Fruit fly (Drosophila melanogaster) whole organism, embryonic: ENCODE data around the gene Cpsf100.
A peak's percentile ranks its signal among the peaks of the same experiment; 100 is the strongest.

Experiments used
- Atf3 ChIP-seq: fragments of 200-800 bp; sonication (Bioruptor generic); optimal IDR thresholded peaks from 3 replicates; lab custom pipeline; 2016; ENCODE audit warnings: missing biosample characterization, missing genetic modification characterization
- CG10147 ChIP-seq: fragments of 200-800 bp; sonication (Bioruptor generic); optimal IDR thresholded peaks from 2 replicates; lab custom pipeline; 2019; ENCODE audit warnings: missing biosample characterization, mild to moderate bottlenecking, missing genetic modification characterization, moderate library complexity
- CG11085 ChIP-seq: fragments of 200-800 bp; sonication (Bioruptor generic); IDR thresholded peaks from 2 replicates; pipeline ENCODE4 v1.3.6; 2022; ENCODE audit warnings: missing biosample characterization, missing genetic modification characterization
- CG11093 ChIP-seq: fragments of 200-800 bp; sonication (Bioruptor generic); IDR thresholded peaks from 3 replicates; pipeline ENCODE4 v1.3.6; 2022; ENCODE audit warnings: missing biosample characterization, missing genetic modification characterization
- CG11247 ChIP-seq: fragments of 200-800 bp; sonication (Bioruptor generic); IDR thresholded peaks from 2 replicates; pipeline ENCODE4 v1.3.6; 2022; ENCODE audit warnings: missing biosample characterization, missing genetic modification characterization
- CG11456 ChIP-seq: fragments of 200-800 bp; sonication (Bioruptor generic); IDR thresholded peaks from 3 replicates; pipeline ENCODE4 v1.3.6; 2022; ENCODE audit warnings: missing biosample characterization, missing genetic modification characterization
- CG11723 ChIP-seq: fragments of 200-800 bp; sonication (Bioruptor generic); optimal IDR thresholded peaks from 2 replicates; lab custom pipeline; 2017; ENCODE audit warnings: missing biosample characterization, mild to moderate bottlenecking, missing genetic modification characterization
- CG13287 ChIP-seq: fragments of 200-800 bp; sonication (Bioruptor generic); IDR thresholded peaks from 2 replicates; pipeline ENCODE4 v1.3.6; 2022; ENCODE audit warnings: missing biosample characterization, missing genetic modification characterization; ENCODE audit not compliant: partially characterized antibody
- CG15269 ChIP-seq: fragments of 200-800 bp; sonication (Bioruptor generic); optimal IDR thresholded peaks from 2 replicates; lab custom pipeline; 2018; ENCODE audit warnings: missing biosample characterization, mild to moderate bottlenecking, missing genetic modification characterization, moderate library complexity
- CG17829 ChIP-seq: fragments of 200-800 bp; optimal IDR thresholded peaks from 2 replicates; lab custom pipeline; 2019; ENCODE audit warnings: missing biosample characterization, mild to moderate bottlenecking, missing genetic modification characterization, moderate library complexity
- CG2202 ChIP-seq: fragments of 200-800 bp; sonication (Bioruptor generic); optimal IDR thresholded peaks from 2 replicates; lab custom pipeline; 2018; ENCODE audit warnings: missing biosample characterization, mild to moderate bottlenecking, missing genetic modification characterization
- CG2678 ChIP-seq: fragments of 200-800 bp; sonication (Bioruptor generic); optimal IDR thresholded peaks from 3 replicates; lab custom pipeline; 2019; ENCODE audit warnings: missing biosample characterization, mild to moderate bottlenecking, missing genetic modification characterization, moderate library complexity
- CG32767 ChIP-seq: fragments of 200-800 bp; sonication (Bioruptor generic); IDR thresholded peaks from 2 replicates; pipeline ENCODE4 v1.3.6; 2022; ENCODE audit warnings: missing biosample characterization, missing genetic modification characterization
- CG42726 ChIP-seq: fragments of 200-800 bp; sonication (Bioruptor generic); IDR thresholded peaks from 2 replicates; pipeline ENCODE4 v1.3.6; 2022; ENCODE audit warnings: missing biosample characterization, missing genetic modification characterization; ENCODE audit not compliant: partially characterized antibody
- CG4360 ChIP-seq: fragments of 200-800 bp; sonication (Bioruptor generic); IDR thresholded peaks from 2 replicates; pipeline ENCODE4 v1.3.6; 2022; ENCODE audit warnings: missing biosample characterization, missing genetic modification characterization
- CG4820 ChIP-seq: fragments of 200-800 bp; sonication (Bioruptor generic); optimal IDR thresholded peaks from 3 replicates; lab custom pipeline; 2016; ENCODE audit warnings: missing biosample characterization, missing genetic modification characterization
- CG6254 ChIP-seq: fragments of 200-800 bp; sonication (Bioruptor generic); optimal IDR thresholded peaks from 3 replicates; lab custom pipeline; 2017; ENCODE audit warnings: mild to moderate bottlenecking, missing biosample characterization, missing genetic modification reagents, missing genetic modification characterization
- CG8290 ChIP-seq, 3 experiments: fragments of 200-800 bp; sonication (Bioruptor generic); optimal IDR thresholded peaks; 2 replicates each; lab custom pipeline; 2016 to 2019; ENCODE audit warnings: missing biosample characterization in 3 of 3, missing genetic modification characterization in 3 of 3, mild to moderate bottlenecking in 2 of 3, moderate library complexity in 1 of 3
- CG8359 ChIP-seq: fragments of 200-800 bp; sonication (Bioruptor generic); optimal IDR thresholded peaks from 2 replicates; lab custom pipeline; 2017; ENCODE audit warnings: missing biosample characterization, mild to moderate bottlenecking, missing genetic modification characterization, borderline replicate concordance
- CG9797 ChIP-seq: fragments of 200-800 bp; sonication (Bioruptor generic); optimal IDR thresholded peaks from 3 replicates; lab custom pipeline; 2018; ENCODE audit warnings: missing biosample characterization, mild to moderate bottlenecking, missing genetic modification characterization
- Dp ChIP-seq: fragments of 200-800 bp; sonication (Bioruptor generic); optimal IDR thresholded peaks from 2 replicates; lab custom pipeline; 2018; ENCODE audit warnings: missing biosample characterization, mild to moderate bottlenecking, missing genetic modification characterization, moderate library complexity
- Elba2 ChIP-seq: fragments of 200-800 bp; sonication (Bioruptor generic); optimal IDR thresholded peaks from 3 replicates; lab custom pipeline; 2016; ENCODE audit warnings: missing biosample characterization, missing genetic modification characterization
- Fer3 ChIP-seq: fragments of 200-800 bp; sonication (Bioruptor generic); optimal IDR thresholded peaks from 2 replicates; lab custom pipeline; 2018; ENCODE audit warnings: missing biosample characterization, mild to moderate bottlenecking, missing genetic modification characterization, moderate library complexity
- Gsc ChIP-seq: fragments of 200-800 bp; sonication (Bioruptor generic); IDR thresholded peaks from 2 replicates; pipeline ENCODE4 v1.3.6; 2022; ENCODE audit warnings: missing biosample characterization, missing genetic modification characterization
- HHEX ChIP-seq: fragments of 200-800 bp; sonication (Bioruptor generic); optimal IDR thresholded peaks from 3 replicates; lab custom pipeline; 2017; ENCODE audit warnings: missing biosample characterization, mild to moderate bottlenecking, missing genetic modification characterization, missing genetic modification reagents
- Hr78 ChIP-seq, 2 experiments: fragments of 200-800 bp in 1 of 2; fragments of >200 bp in 1 of 2; sonication (Bioruptor generic) in 1 of 2; optimal IDR thresholded peaks; 2 replicates each; lab custom pipeline; 2017 to 2019; ENCODE audit warnings: missing biosample characterization in 2 of 2, missing genetic modification characterization in 2 of 2, mild to moderate bottlenecking in 1 of 2, moderate library complexity in 1 of 2
- Hsf ChIP-seq: fragments of 200-800 bp; sonication (Bioruptor generic); optimal IDR thresholded peaks from 3 replicates; lab custom pipeline; 2016; ENCODE audit warnings: missing biosample characterization, missing genetic modification characterization
- NC2β ChIP-seq: fragments of 200-800 bp; sonication (Bioruptor generic); optimal IDR thresholded peaks from 2 replicates; lab custom pipeline; 2016; ENCODE audit warnings: missing biosample characterization, missing genetic modification characterization
- Oaz ChIP-seq: fragments of 200-800 bp; sonication (Bioruptor generic); IDR thresholded peaks from 2 replicates; pipeline ENCODE4 v1.3.6; 2022; ENCODE audit warnings: missing biosample characterization, missing genetic modification characterization
- Pdp1 ChIP-seq, 2 experiments: fragments of 200-800 bp; sonication (Bioruptor generic); optimal IDR thresholded peaks; 3 replicates each; lab custom pipeline; 2016; ENCODE audit warnings: missing biosample characterization in 2 of 2, missing genetic modification characterization in 2 of 2, mild to moderate bottlenecking in 1 of 2, moderate library complexity in 1 of 2
- Ravus ChIP-seq: fragments of 200-800 bp; sonication (Bioruptor generic); IDR thresholded peaks from 2 replicates; pipeline ENCODE4 v1.3.6; 2022; ENCODE audit warnings: missing biosample characterization, missing genetic modification characterization
- Ssrp ChIP-seq: fragments of 200-800 bp; sonication (Bioruptor generic); optimal IDR thresholded peaks from 2 replicates; lab custom pipeline; 2018; ENCODE audit warnings: missing biosample characterization, mild to moderate bottlenecking, missing genetic modification characterization, moderate library complexity
- ac ChIP-seq: fragments of 200-800 bp; sonication (Bioruptor generic); optimal IDR thresholded peaks from 3 replicates; lab custom pipeline; 2017; ENCODE audit warnings: missing biosample characterization, mild to moderate bottlenecking, missing genetic modification characterization
- ap ChIP-seq: fragments of 200-800 bp; sonication (Bioruptor generic); IDR thresholded peaks from 2 replicates; pipeline ENCODE4 v1.3.6; 2022; ENCODE audit warnings: missing biosample characterization, missing genetic modification characterization
- cad ChIP-seq: fragments of >200 bp; optimal IDR thresholded peaks from 2 replicates; lab custom pipeline; 2017; ENCODE audit warnings: missing biosample characterization, missing genetic modification characterization
- cato ChIP-seq: fragments of 200-800 bp; sonication (Bioruptor generic); optimal IDR thresholded peaks from 2 replicates; lab custom pipeline; 2016; ENCODE audit warnings: missing biosample characterization, missing genetic modification characterization, borderline replicate concordance
- cg ChIP-seq: fragments of 200-800 bp; sonication (Bioruptor generic); optimal IDR thresholded peaks from 3 replicates; lab custom pipeline; 2019; ENCODE audit warnings: missing biosample characterization, mild to moderate bottlenecking, missing genetic modification characterization, moderate library complexity
- chn ChIP-seq: fragments of 200-800 bp; sonication (Bioruptor generic); optimal IDR thresholded peaks from 2 replicates; lab custom pipeline; 2016; ENCODE audit warnings: missing biosample characterization, missing genetic modification characterization
- dpn ChIP-seq, 2 experiments: fragments of 200-800 bp; sonication (Bioruptor generic); optimal IDR thresholded peaks; 3 replicates each; lab custom pipeline; 2016; ENCODE audit warnings: missing biosample characterization in 2 of 2, missing genetic modification characterization in 2 of 2
- dysf ChIP-seq: fragments of 200-800 bp; sonication (Bioruptor generic); IDR thresholded peaks from 3 replicates; pipeline ENCODE4 v1.3.6; 2022; ENCODE audit warnings: missing biosample characterization, missing genetic modification characterization
- eve ChIP-seq, 2 experiments: fragments of >200 bp; optimal IDR thresholded peaks; 2 replicates each; lab custom pipeline; 2017; ENCODE audit warnings: missing biosample characterization in 2 of 2, missing genetic modification characterization in 2 of 2
- jigr1 ChIP-seq: fragments of 200-800 bp; sonication (Bioruptor generic); IDR thresholded peaks from 3 replicates; pipeline ENCODE4 v1.3.6; 2022; ENCODE audit warnings: missing biosample characterization, missing genetic modification characterization
- oc ChIP-seq: fragments of 200-800 bp; sonication (Bioruptor generic); optimal IDR thresholded peaks from 2 replicates; lab custom pipeline; 2018; ENCODE audit warnings: missing biosample characterization, mild to moderate bottlenecking, missing genetic modification characterization, moderate library complexity
- peb ChIP-seq: fragments of 200-800 bp; sonication (Bioruptor generic); IDR thresholded peaks from 2 replicates; pipeline ENCODE4 v1.3.6; 2022; ENCODE audit warnings: missing biosample characterization, missing genetic modification characterization
- pros ChIP-seq: fragments of 200-800 bp; sonication (Bioruptor generic); optimal IDR thresholded peaks from 3 replicates; lab custom pipeline; 2019; ENCODE audit warnings: missing biosample characterization, mild to moderate bottlenecking, missing genetic modification characterization, moderate library complexity
- sens-2 ChIP-seq: fragments of 200-800 bp; sonication (Bioruptor generic); IDR thresholded peaks from 2 replicates; pipeline ENCODE4 v1.3.6; 2022; ENCODE audit warnings: missing biosample characterization, missing genetic modification characterization
- sima ChIP-seq: fragments of 200-800 bp; sonication (Bioruptor generic); optimal IDR thresholded peaks from 2 replicates; lab custom pipeline; 2016; ENCODE audit warnings: missing biosample characterization, missing genetic modification characterization
- sna ChIP-seq: fragments of 200-800 bp; sonication (Bioruptor generic); IDR thresholded peaks from 2 replicates; pipeline ENCODE4 v1.3.6; 2022; ENCODE audit warnings: missing biosample characterization, missing genetic modification characterization; ENCODE audit not compliant: partially characterized antibody
- sqz ChIP-seq: fragments of 200-800 bp; sonication (Bioruptor generic); optimal IDR thresholded peaks from 3 replicates; lab custom pipeline; 2018; ENCODE audit warnings: missing biosample characterization, mild to moderate bottlenecking, missing genetic modification characterization
- stc ChIP-seq: fragments of 200-800 bp; sonication (Bioruptor generic); IDR thresholded peaks from 2 replicates; pipeline ENCODE4 v1.3.6; 2022; ENCODE audit warnings: missing biosample characterization, missing genetic modification characterization
- zf30C ChIP-seq: fragments of 200-800 bp; sonication (Bioruptor generic); optimal IDR thresholded peaks from 3 replicates; lab custom pipeline; 2018; ENCODE audit warnings: missing biosample characterization, mild to moderate bottlenecking, missing genetic modification characterization

Gene Cpsf100

dm6 chr3R:29055710-29056109, 21.3 kb downstream of the Cpsf100 start, which contains the start of gene Sirt7 (continued):
- TF ChIP-seq CG13287 (peak; percentile 98), Atf3 (GFP tag; lab: Kevin White, UChicago) (no peak), CG11247 (GFP tag; lab: Robert Waterston, UW) (no peak), CG15269 (tag; lab: Kevin White, UChicago) (no peak), Hr78 (GFP tag; optimal IDR thresholded peaks at IDR 0.05; lab: Kevin White, UChicago) (no peak), jigr1 (GFP tag; lab: Robert Waterston, UW) (peak; percentile 87; the same call in 1 of the 3 replicates), CG9797 (no peak), NC2β (GFP tag; lab: Kevin White, UChicago) (no peak), Fer3 (tag; lab: Kevin White, UChicago) (no peak), zf30C (no peak), Dp (GFP tag; lab: Kevin White, UChicago) (peak; percentile 35), CG8359 (GFP tag; lab: Kevin White, UChicago) (no peak), pros (GFP tag; lab: Kevin White, UChicago) (no peak), Ssrp (tag; lab: Kevin White, UChicago) (no peak), peb (no peak), dpn (GFP tag; optimal IDR thresholded peaks at IDR 0.05; lab: Kevin White, UChicago) (no peak), Gsc (GFP tag; lab: Robert Waterston, UW) (no peak), CG6254 (GFP tag; lab: Kevin White, UChicago) (no peak), sqz (GFP tag; lab: Kevin White, UChicago) (no peak), Elba2 (GFP tag; lab: Kevin White, UChicago) (no peak), CG4820 (no peak), Pdp1 (GFP tag; optimal IDR thresholded peaks at IDR 0.05; lab: Kevin White, UChicago) (no peak), CG11723 (no peak), cad (GFP tag; lab: Kevin White, UChicago) (no peak), cg (no peak), eve (GFP tag; optimal IDR thresholded peaks at IDR 0.05; lab: Kevin White, UChicago) (no peak), CG32767 (GFP tag; lab: Robert Waterston, UW) (no peak), CG2202 (tag; lab: Kevin White, UChicago) (no peak), CG10147 (GFP tag; lab: Kevin White, UChicago) (no peak), CG11093 (no peak), CG17829 (tag; lab: Kevin White, UChicago) (peak; percentile 33), CG11456 (GFP tag; lab: Robert Waterston, UW) (no peak), HHEX (GFP tag; lab: Kevin White, UChicago) (no peak), ac (GFP tag; lab: Kevin White, UChicago) (no peak), ap (GFP tag; lab: Robert Waterston, UW) (no peak), stc (GFP tag; lab: Robert Waterston, UW) (no peak), chn (GFP tag; lab: Kevin White, UChicago) (no peak), cato (GFP tag; lab: Kevin White, UChicago) (no peak), Hsf (GFP tag; lab: Kevin White, UChicago) (no peak), CG11085 (no peak), CG8290 (GFP tag; optimal IDR thresholded peaks at IDR 0.05; lab: Kevin White, UChicago) (no peak), CG8290 (tag; optimal IDR thresholded peaks at IDR 0.05; lab: Kevin White, UChicago) (no peak), dysf (GFP tag; lab: Robert Waterston, UW) (no peak), CG4360 (GFP tag; lab: Robert Waterston, UW) (no peak), Oaz (GFP tag; lab: Robert Waterston, UW) (no peak), CG42726 (GFP tag; lab: Robert Waterston, UW) (peak; percentile 88), oc (no peak), CG2678 (tag; lab: Kevin White, UChicago) (no peak), sna (GFP tag; lab: Robert Waterston, UW) (peak; percentile 94), sima (GFP tag; lab: Kevin White, UChicago) (no peak), Ravus (GFP tag; lab: Robert Waterston, UW) (no peak), sens-2 (no peak)
